Worm (Caenorhabditis elegans) whole organism, young adult: ENCODE results near the gene C05B5.12.

Experiments used
- B0019.2 ChIP-seq: fragments of 200-800 bp; sonication (Bioruptor generic); conservative IDR thresholded peaks from 2 replicates; pipeline ENCODE4 v1.3.6; 2022; ENCODE audit warnings: missing genetic modification reagents, missing genetic modification characterization, missing compliant biosample characterization
- B0261.1 ChIP-seq: sonication (generic microtip); optimal IDR thresholded peaks from 2 replicates; lab custom pipeline; 2016; ENCODE audit warnings: mild to moderate bottlenecking, missing genetic modification characterization, moderate library complexity, missing compliant biosample characterization
- C06A6.2 ChIP-seq: fragments of 200-800 bp; sonication (Bioruptor generic); conservative IDR thresholded peaks from 2 replicates; pipeline ENCODE4 v1.3.6; 2022; ENCODE audit warnings: missing genetic modification characterization, missing compliant biosample characterization
- F23B12.7 ChIP-seq: sonication (generic microtip); optimal IDR thresholded peaks from 2 replicates; lab custom pipeline; 2017; ENCODE audit warnings: missing genetic modification characterization, mild to moderate bottlenecking, missing compliant biosample characterization, antibody characterized with exemption, moderate library complexity; ENCODE audit not compliant: insufficient read depth
- F52B5.7 ChIP-seq: sonication (generic microtip); optimal IDR thresholded peaks from 2 replicates; lab custom pipeline; 2016; ENCODE audit warnings: mild to moderate bottlenecking, missing genetic modification characterization, missing compliant biosample characterization
- K11D2.4 ChIP-seq: fragments of 200-800 bp; sonication (Bioruptor generic); IDR thresholded peaks from 2 replicates; pipeline ENCODE4 v1.3.6; 2022; ENCODE audit warnings: missing genetic modification reagents, missing genetic modification characterization, missing compliant biosample characterization
- K12H6.12 ChIP-seq: fragments of 200-800 bp; sonication (Bioruptor generic); optimal IDR thresholded peaks from 2 replicates; lab custom pipeline; 2018; ENCODE audit warnings: mild to moderate bottlenecking, missing genetic modification characterization, missing compliant biosample characterization
- Y53F4B.3 ChIP-seq: fragments of 200-800 bp; sonication (Bioruptor generic); IDR thresholded peaks from 2 replicates; pipeline ENCODE4 v1.3.6; 2022; ENCODE audit warnings: missing genetic modification reagents, missing genetic modification characterization, missing compliant biosample characterization
- Y67H2A.10 ChIP-seq: fragments of 200-800 bp; sonication (Bioruptor generic); conservative IDR thresholded peaks from 2 replicates; pipeline ENCODE4 v1.3.6; 2022; ENCODE audit warnings: missing genetic modification reagents, missing genetic modification characterization, missing compliant biosample characterization
- ama-1 ChIP-seq, 3 experiments: fragments of 150-350 bp in 1 of 3; sonication (generic microtip) in 2 of 3; optimal IDR thresholded peaks; 2 replicates each; lab custom pipeline; 2014 to 2018; ENCODE audit warnings: missing biosample characterization in 2 of 3, missing genetic modification characterization in 2 of 3, missing genetic modification reagents in 2 of 3
- attf-3 ChIP-seq: fragments of 200-800 bp; sonication (Bioruptor generic); conservative IDR thresholded peaks from 2 replicates; pipeline ENCODE4 v1.3.6; 2022; ENCODE audit warnings: missing genetic modification reagents, missing genetic modification characterization, missing compliant biosample characterization
- attf-5 ChIP-seq: fragments of 200-800 bp; sonication (Bioruptor generic); optimal IDR thresholded peaks from 2 replicates; lab custom pipeline; 2018; ENCODE audit warnings: mild to moderate bottlenecking, missing genetic modification characterization, missing compliant biosample characterization
- attf-6 ChIP-seq: fragments of 200-800 bp; sonication (Bioruptor generic); IDR thresholded peaks from 2 replicates; pipeline ENCODE4 v1.3.6; 2022; ENCODE audit warnings: missing genetic modification reagents, missing genetic modification characterization, missing compliant biosample characterization
- bed-1 ChIP-seq: fragments of 200-800 bp; sonication (Bioruptor generic); IDR thresholded peaks from 2 replicates; pipeline ENCODE4 v1.3.6; 2022; ENCODE audit warnings: missing genetic modification reagents, missing genetic modification characterization, missing compliant biosample characterization
- ccch-3 ChIP-seq: fragments of 200-800 bp; sonication (Bioruptor generic); optimal IDR thresholded peaks from 2 replicates; lab custom pipeline; 2018; ENCODE audit warnings: mild to moderate bottlenecking, missing genetic modification characterization, missing compliant biosample characterization
- cebp-2 ChIP-seq: fragments of 200-800 bp; sonication (Bioruptor generic); IDR thresholded peaks from 2 replicates; pipeline ENCODE4 v1.3.6; 2022; ENCODE audit warnings: missing genetic modification characterization, missing compliant biosample characterization
- ceh-79 ChIP-seq: sonication (generic microtip); optimal IDR thresholded peaks from 2 replicates; lab custom pipeline; 2017; ENCODE audit warnings: mild to moderate bottlenecking, missing genetic modification characterization, missing compliant biosample characterization
- ceh-91 ChIP-seq: fragments of 200-800 bp; sonication (Bioruptor generic); IDR thresholded peaks from 2 replicates; pipeline ENCODE4 v1.3.6; 2022; ENCODE audit warnings: missing genetic modification reagents, missing genetic modification characterization, missing compliant biosample characterization
- dpff-1 ChIP-seq: sonication (generic microtip); optimal IDR thresholded peaks from 2 replicates; lab custom pipeline; 2017; ENCODE audit warnings: mild to moderate bottlenecking, missing genetic modification characterization, missing compliant biosample characterization
- ekl-4 ChIP-seq: fragments of 200-800 bp; sonication (Bioruptor generic); IDR thresholded peaks from 2 replicates; pipeline ENCODE4 v1.3.6; 2022; ENCODE audit warnings: missing genetic modification reagents, missing genetic modification characterization, missing compliant biosample characterization
- gei-17 ChIP-seq: fragments of 200-800 bp; sonication (Bioruptor generic); optimal IDR thresholded peaks from 2 replicates; lab custom pipeline; 2018; ENCODE audit warnings: mild to moderate bottlenecking, missing genetic modification characterization, missing compliant biosample characterization
- lag-1 ChIP-seq: fragments of 200-800 bp; sonication (Bioruptor generic); IDR thresholded peaks from 2 replicates; pipeline ENCODE4 v1.3.6; 2022; ENCODE audit warnings: missing genetic modification reagents, missing genetic modification characterization, missing compliant biosample characterization
- let-607 ChIP-seq, 2 experiments: fragments of 200-800 bp in 1 of 2; sonication (Bioruptor generic) in 1 of 2; sonication (generic microtip) in 1 of 2; optimal IDR thresholded peaks; 2 replicates each; lab custom pipeline; 2016 to 2018; ENCODE audit warnings: mild to moderate bottlenecking in 2 of 2, missing compliant biosample characterization in 2 of 2, missing genetic modification characterization in 2 of 2, moderate library complexity in 2 of 2, missing genotype in 1 of 2
- lin-26 ChIP-seq: fragments of 200-800 bp; sonication (Bioruptor generic); IDR thresholded peaks from 2 replicates; pipeline ENCODE4 v1.3.6; 2022; ENCODE audit warnings: missing genetic modification reagents, missing genetic modification characterization, missing compliant biosample characterization
- lin-35 ChIP-seq, 3 experiments: fragments of 150-350 bp in 2 of 3; sonication (generic microtip) in 1 of 3; optimal IDR thresholded peaks; 2 replicates each; lab custom pipeline; 2014 to 2018; ENCODE audit warnings: missing biosample characterization in 3 of 3, missing genetic modification characterization in 3 of 3, missing genetic modification reagents in 3 of 3
- lin-54 ChIP-seq: fragments of 200-800 bp; sonication (Bioruptor generic); optimal IDR thresholded peaks from 2 replicates; lab custom pipeline; 2018; ENCODE audit warnings: mild to moderate bottlenecking, missing genetic modification characterization, missing compliant biosample characterization
- lir-1 ChIP-seq: fragments of 200-800 bp; sonication (Bioruptor generic); conservative IDR thresholded peaks from 2 replicates; pipeline ENCODE4 v1.3.6; 2022; ENCODE audit warnings: missing genetic modification reagents, missing genetic modification characterization, missing compliant biosample characterization
- mel-28 ChIP-seq: sonication (generic microtip); optimal IDR thresholded peaks from 2 replicates; lab custom pipeline; 2016; ENCODE audit warnings: borderline replicate concordance, mild to moderate bottlenecking, missing genetic modification characterization, missing compliant biosample characterization
- nfyb-1 ChIP-seq: fragments of 200-800 bp; sonication (Bioruptor generic); IDR thresholded peaks from 2 replicates; pipeline ENCODE4 v1.3.6; 2022; ENCODE audit warnings: missing genetic modification reagents, missing genetic modification characterization, missing compliant biosample characterization
- nhr-27 ChIP-seq: fragments of 200-800 bp; sonication (Bioruptor generic); optimal IDR thresholded peaks from 2 replicates; lab custom pipeline; 2018; ENCODE audit warnings: mild to moderate bottlenecking, missing genetic modification characterization, moderate library complexity, missing compliant biosample characterization
- nhr-90 ChIP-seq: sonication (generic microtip); optimal IDR thresholded peaks from 2 replicates; lab custom pipeline; 2016; ENCODE audit warnings: missing genotype, mild to moderate bottlenecking, missing genetic modification characterization, missing compliant biosample characterization
- pbrm-1 ChIP-seq: fragments of 200-800 bp; sonication (Bioruptor generic); IDR thresholded peaks from 2 replicates; pipeline ENCODE4 v1.3.6; 2022; ENCODE audit warnings: missing genetic modification reagents, missing genetic modification characterization, missing compliant biosample characterization
- tbx-9 ChIP-seq: sonication (generic microtip); optimal IDR thresholded peaks from 2 replicates; lab custom pipeline; 2016; ENCODE audit warnings: borderline replicate concordance, missing genetic modification characterization, inconsistent platforms, missing compliant biosample characterization
- tlf-1 ChIP-seq: fragments of 200-800 bp; sonication (Bioruptor generic); optimal IDR thresholded peaks from 2 replicates; lab custom pipeline; 2018; ENCODE audit warnings: mild to moderate bottlenecking, missing genetic modification characterization, missing compliant biosample characterization
- unc-130 ChIP-seq: sonication (generic microtip); optimal IDR thresholded peaks from 2 replicates; lab custom pipeline; 2016; ENCODE audit warnings: missing genetic modification reagents, missing genetic modification characterization, missing compliant biosample characterization
- unc-62 ChIP-seq: fragments of 150-350 bp; optimal IDR thresholded peaks from 2 replicates; lab custom pipeline; 2014; ENCODE audit warnings: missing biosample characterization, missing genetic modification reagents, missing genetic modification characterization
- zfh-2 ChIP-seq: fragments of 200-800 bp; sonication (Bioruptor generic); conservative IDR thresholded peaks from 2 replicates; pipeline ENCODE4 v1.3.6; 2022; ENCODE audit warnings: missing genetic modification reagents, missing genetic modification characterization, missing compliant biosample characterization
- zim-3 ChIP-seq: sonication (generic microtip); optimal IDR thresholded peaks from 2 replicates; lab custom pipeline; 2017; ENCODE audit warnings: mild to moderate bottlenecking, missing genetic modification characterization, moderate library complexity, missing compliant biosample characterization
- ztf-25 ChIP-seq: fragments of 200-800 bp; sonication (Bioruptor generic); IDR thresholded peaks from 2 replicates; pipeline ENCODE4 v1.3.6; 2022; ENCODE audit warnings: missing genetic modification reagents, missing genetic modification characterization, missing compliant biosample characterization
- ztf-6 ChIP-seq: fragments of 200-800 bp; sonication (Bioruptor generic); IDR thresholded peaks from 2 replicates; pipeline ENCODE4 v1.3.6; 2022; ENCODE audit warnings: missing genetic modification reagents, missing genetic modification characterization, missing compliant biosample characterization

The C05B5.12 gene

DNA sequence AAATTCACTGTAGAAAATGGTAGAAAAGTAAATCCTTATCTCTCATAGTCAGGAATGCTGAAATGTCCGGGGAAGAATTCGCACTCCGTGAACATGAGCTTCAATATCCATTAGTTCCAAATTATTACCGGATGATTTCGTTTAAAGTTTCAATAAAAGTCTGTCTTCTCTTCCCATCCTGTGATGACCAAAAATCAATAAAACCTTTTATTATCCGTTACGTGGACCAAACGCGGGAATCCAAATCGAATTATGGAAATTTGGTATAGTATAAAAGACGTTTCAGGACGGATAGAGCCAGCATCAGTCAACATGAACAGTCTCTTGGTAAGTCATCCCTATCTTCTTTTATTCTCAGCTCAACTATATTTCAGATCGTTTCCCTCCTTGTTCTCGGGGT is 17.0 kb downstream of the C05B5.12 start, which contains the start of gene C05B5.11:
TSS of gene C05B5.11 (plus strand) at position 301 of the 400 bp plus-strand sequence.
- TF ChIP-seq ama-1 (optimal IDR thresholded peaks at IDR 0.05; lab: Kevin White, UChicago) (no peak), ama-1 (GFP tag; optimal IDR thresholded peaks at IDR 0.05; lab: Kevin White, UChicago) (no peak), gei-17 (GFP tag; lab: Kevin White, UChicago) (no peak), nhr-90 (no peak), cebp-2 (GFP tag; lab: Robert Waterston, UW) (no peak), mel-28 (no peak), F52B5.7 (tag; lab: Kevin White, UChicago) (no peak), attf-3 (GFP tag; lab: Robert Waterston, UW) (no peak), nhr-27 (no peak), ccch-3 (GFP tag; lab: Kevin White, UChicago) (no peak), attf-6 (no peak), Y53F4B.3 (GFP tag; lab: Robert Waterston, UW) (no peak), tbx-9 (tag; lab: Kevin White, UChicago) (no peak), ceh-79 (no peak), let-607 (tag; optimal IDR thresholded peaks at IDR 0.05; lab: Kevin White, UChicago) (no peak), lag-1 (GFP tag; lab: Robert Waterston, UW) (no peak)

DNA sequence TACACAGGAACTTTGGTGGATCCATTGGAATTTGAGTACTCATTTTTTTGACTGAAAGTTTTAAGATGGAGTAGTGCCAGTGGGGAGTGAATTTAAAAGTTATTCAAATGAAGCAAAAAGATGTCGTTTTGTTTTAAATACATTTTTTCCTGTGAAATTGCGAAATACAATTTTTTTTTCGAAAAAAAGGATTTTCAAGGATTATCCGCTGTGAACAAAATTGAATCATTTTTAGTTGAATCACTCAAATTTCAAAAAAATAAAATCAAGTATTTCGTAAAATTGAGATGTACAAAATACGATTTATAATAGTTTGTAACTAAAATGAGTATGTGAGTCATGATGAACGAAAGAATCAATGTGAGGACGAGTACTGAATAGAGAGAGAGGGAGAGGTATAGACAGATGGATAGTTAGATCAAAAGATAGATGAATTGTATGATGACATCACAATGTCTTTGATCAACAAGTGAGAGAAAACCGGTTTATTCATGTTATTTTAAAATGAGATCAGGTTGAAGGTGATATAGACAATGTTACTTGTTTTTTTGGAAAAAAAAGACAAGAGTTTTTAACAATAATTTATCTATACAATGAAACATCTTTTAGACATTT is 19.7 kb downstream of the C05B5.12 start, which contains the start of gene C05B5.8:
TSS of gene C05B5.8 (minus strand) at position 51 of the 615 bp plus-strand sequence.
- no peak for TF ChIP-seq ceh-91 (GFP tag; lab: Robert Waterston, UW)
- TF ChIP-seq Y67H2A.10 (GFP tag; lab: Robert Waterston, UW): no peak
- no peak for TF ChIP-seq dpff-1 (tag; lab: Kevin White, UChicago)
- TF ChIP-seq tlf-1 (GFP tag; lab: Kevin White, UChicago): no peak
- TF ChIP-seq lir-1 (GFP tag; lab: Robert Waterston, UW): no peak
- no peak for TF ChIP-seq K11D2.4 (GFP tag; lab: Robert Waterston, UW)
- no peak for TF ChIP-seq B0019.2 (GFP tag; lab: Robert Waterston, UW)
- no peak for TF ChIP-seq ztf-25 (GFP tag; lab: Robert Waterston, UW)
- TF ChIP-seq lin-26 (GFP tag; lab: Robert Waterston, UW): no peak
- no peak for TF ChIP-seq lin-35 (GFP tag; optimal IDR thresholded peaks at IDR 0.05; lab: Kevin White, UChicago)
- no peak for TF ChIP-seq zim-3 (tag; lab: Kevin White, UChicago)
- TF ChIP-seq ekl-4 (GFP tag; lab: Robert Waterston, UW): no peak
- TF ChIP-seq B0261.1: no peak
- no peak for TF ChIP-seq zfh-2 (GFP tag; lab: Robert Waterston, UW)
- TF ChIP-seq, all 124 proteins: peak for 0

DNA sequence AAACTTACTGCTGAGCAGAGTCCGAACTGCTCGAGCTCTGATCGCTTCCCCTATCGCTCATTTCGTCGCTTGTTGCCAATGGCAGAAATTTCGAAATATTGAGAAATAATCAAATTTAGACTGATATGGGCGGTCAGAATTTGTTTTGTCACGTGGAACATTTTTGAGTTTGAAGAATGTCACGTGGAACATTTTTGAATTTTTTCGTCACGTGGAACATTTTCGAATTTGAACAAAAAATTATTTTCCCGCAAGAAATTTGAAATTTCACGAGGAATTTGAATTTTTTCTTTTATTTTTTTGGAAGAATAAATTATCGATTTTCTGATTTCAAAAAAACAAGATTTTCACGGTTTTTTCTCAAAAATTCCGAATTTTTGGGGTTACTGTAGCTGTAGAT is 22.9 kb downstream of the C05B5.12 start, which contains the start of gene fbxa-155:
TSS of gene fbxa-155 (minus strand) at position 101 of the 400 bp plus-strand sequence.
- TF ChIP-seq K12H6.12 (no peak), lin-54 (GFP tag; lab: Kevin White, UChicago) (no peak), bed-1 (GFP tag; lab: Robert Waterston, UW) (no peak), ceh-91 (GFP tag; lab: Robert Waterston, UW) (no peak)

DNA sequence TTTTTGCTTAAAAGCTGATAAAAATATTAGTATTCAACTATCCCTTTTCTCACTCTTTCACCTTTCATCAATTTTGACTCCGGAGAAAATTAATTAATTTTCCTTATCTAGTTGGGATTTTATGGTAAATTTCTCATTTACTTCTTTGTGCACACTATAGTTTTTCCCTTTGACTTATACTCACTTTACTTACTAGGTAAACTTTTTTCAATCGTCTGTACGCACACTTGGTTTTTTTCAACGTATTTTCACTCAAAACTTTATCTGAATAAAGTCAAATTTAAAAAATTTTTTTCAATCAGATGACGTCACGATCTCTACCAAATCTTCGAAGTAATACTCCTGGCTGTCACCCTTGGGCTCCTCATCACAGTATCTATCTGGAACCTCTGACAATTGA is 25.0 kb downstream of the C05B5.12 start, which contains the start of gene C05B5.16:
TSS of gene C05B5.16 (plus strand) at position 301 of the 400 bp plus-strand sequence.
- no peak for TF ChIP-seq attf-5 (GFP tag; lab: Kevin White, UChicago)
- TF ChIP-seq pbrm-1 (GFP tag; lab: Robert Waterston, UW): no peak
- TF ChIP-seq nfyb-1 (GFP tag; lab: Robert Waterston, UW): no peak
- no peak for TF ChIP-seq zim-3 (tag; lab: Kevin White, UChicago)
- TF ChIP-seq F23B12.7: no peak
- no peak for TF ChIP-seq unc-130
- TF ChIP-seq ztf-6: no peak
- TF ChIP-seq lir-1 (GFP tag; lab: Robert Waterston, UW): no peak
- TF ChIP-seq lag-1 (GFP tag; lab: Robert Waterston, UW): no peak
- no peak for TF ChIP-seq unc-62 (GFP tag; lab: Kevin White, UChicago)
- TF ChIP-seq B0261.1: no peak
- no peak for TF ChIP-seq C06A6.2
